Fruit fly (Drosophila melanogaster) whole organism, embryonic: ENCODE measurements around the gene Elp4.

Source experiments
- Antp ChIP-seq: fragments of 200-800 bp; sonication (Bioruptor generic); optimal IDR thresholded peaks from 3 replicates; lab custom pipeline; 2016; ENCODE audit warnings: missing biosample characterization, missing genetic modification characterization
- Bgb ChIP-seq: fragments of 200-800 bp; sonication (Bioruptor generic); IDR thresholded peaks from 2 replicates; pipeline ENCODE4 v1.3.6; 2022; ENCODE audit warnings: missing biosample characterization, missing genetic modification characterization; ENCODE audit not compliant: partially characterized antibody
- CG10147 ChIP-seq: fragments of 200-800 bp; sonication (Bioruptor generic); optimal IDR thresholded peaks from 2 replicates; lab custom pipeline; 2019; ENCODE audit warnings: missing biosample characterization, mild to moderate bottlenecking, missing genetic modification characterization, moderate library complexity
- CG12391 ChIP-seq: fragments of 200-800 bp; sonication (Bioruptor generic); optimal IDR thresholded peaks from 3 replicates; lab custom pipeline; 2018; ENCODE audit warnings: missing biosample characterization, mild to moderate bottlenecking, missing genetic modification characterization, moderate library complexity
- CG13424 ChIP-seq: fragments of 200-800 bp; sonication (Bioruptor generic); optimal IDR thresholded peaks from 2 replicates; lab custom pipeline; 2019; ENCODE audit warnings: missing biosample characterization, mild to moderate bottlenecking, missing genetic modification characterization, moderate library complexity
- CG15479 ChIP-seq: fragments of 200-800 bp; sonication (Bioruptor generic); optimal IDR thresholded peaks from 3 replicates; lab custom pipeline; 2019; ENCODE audit warnings: missing biosample characterization, mild to moderate bottlenecking, missing genetic modification characterization, moderate library complexity
- CG1602 ChIP-seq: fragments of 200-800 bp; sonication (Bioruptor generic); optimal IDR thresholded peaks from 3 replicates; lab custom pipeline; 2016; ENCODE audit warnings: missing biosample characterization, missing genetic modification characterization
- CG18599 ChIP-seq: fragments of 200-800 bp; sonication (Bioruptor generic); optimal IDR thresholded peaks from 3 replicates; lab custom pipeline; 2017; ENCODE audit warnings: missing biosample characterization, missing genetic modification characterization, mild to moderate bottlenecking, moderate library complexity, missing genetic modification reagents
- CG30403 ChIP-seq: fragments of 200-800 bp; sonication (Bioruptor generic); optimal IDR thresholded peaks from 3 replicates; lab custom pipeline; 2016; ENCODE audit warnings: missing biosample characterization, missing genetic modification characterization
- CG30431 ChIP-seq: fragments of 200-800 bp; sonication (Bioruptor generic); optimal IDR thresholded peaks from 2 replicates; lab custom pipeline; 2017; ENCODE audit warnings: missing biosample characterization, missing genetic modification characterization
- CG31224 ChIP-seq: fragments of 200-800 bp; sonication (Bioruptor generic); IDR thresholded peaks from 2 replicates; pipeline ENCODE4 v1.3.6; 2022; ENCODE audit warnings: missing biosample characterization, missing genetic modification characterization
- CG32532 ChIP-seq: fragments of 200-800 bp; sonication (Bioruptor generic); IDR thresholded peaks from 2 replicates; pipeline ENCODE4 v1.3.6; 2022; ENCODE audit warnings: missing biosample characterization, missing genetic modification characterization
- CG34422 ChIP-seq: fragments of 200-800 bp; sonication (Bioruptor generic); IDR thresholded peaks from 3 replicates; pipeline ENCODE4 v1.3.6; 2022; ENCODE audit warnings: missing biosample characterization, missing genetic modification characterization
- CG7357 ChIP-seq: fragments of 200-800 bp; sonication (Bioruptor generic); IDR thresholded peaks from 3 replicates; pipeline ENCODE4 v1.3.6; 2022; ENCODE audit warnings: missing biosample characterization, missing genetic modification characterization
- CG8290 ChIP-seq, 3 experiments: fragments of 200-800 bp; sonication (Bioruptor generic); optimal IDR thresholded peaks; 2 replicates each; lab custom pipeline; 2016 to 2019; ENCODE audit warnings: missing biosample characterization in 3 of 3, missing genetic modification characterization in 3 of 3, mild to moderate bottlenecking in 2 of 3, moderate library complexity in 1 of 3
- CoRest ChIP-seq: fragments of 200-800 bp; sonication (Bioruptor generic); optimal IDR thresholded peaks from 3 replicates; lab custom pipeline; 2018; ENCODE audit warnings: missing biosample characterization, mild to moderate bottlenecking, missing genetic modification characterization, moderate library complexity
- Dp ChIP-seq: fragments of 200-800 bp; sonication (Bioruptor generic); optimal IDR thresholded peaks from 2 replicates; lab custom pipeline; 2018; ENCODE audit warnings: missing biosample characterization, mild to moderate bottlenecking, missing genetic modification characterization, moderate library complexity
- E2f2 ChIP-seq: fragments of 200-800 bp; sonication (Bioruptor generic); IDR thresholded peaks from 2 replicates; pipeline ENCODE4 v1.3.6; 2022; ENCODE audit warnings: missing biosample characterization, missing genetic modification characterization
- Fer3 ChIP-seq: fragments of 200-800 bp; sonication (Bioruptor generic); optimal IDR thresholded peaks from 2 replicates; lab custom pipeline; 2018; ENCODE audit warnings: missing biosample characterization, mild to moderate bottlenecking, missing genetic modification characterization, moderate library complexity
- Gsc ChIP-seq: fragments of 200-800 bp; sonication (Bioruptor generic); IDR thresholded peaks from 2 replicates; pipeline ENCODE4 v1.3.6; 2022; ENCODE audit warnings: missing biosample characterization, missing genetic modification characterization
- HmgD ChIP-seq: fragments of 200-800 bp; sonication (Bioruptor generic); optimal IDR thresholded peaks from 3 replicates; lab custom pipeline; 2016; ENCODE audit warnings: missing biosample characterization, missing genetic modification characterization
- Hmx ChIP-seq: fragments of 200-800 bp; sonication (Bioruptor generic); optimal IDR thresholded peaks from 2 replicates; lab custom pipeline; 2016; ENCODE audit warnings: missing biosample characterization, missing genetic modification characterization
- Hr78 ChIP-seq, 2 experiments: fragments of 200-800 bp in 1 of 2; fragments of >200 bp in 1 of 2; sonication (Bioruptor generic) in 1 of 2; optimal IDR thresholded peaks; 2 replicates each; lab custom pipeline; 2017 to 2019; ENCODE audit warnings: missing biosample characterization in 2 of 2, missing genetic modification characterization in 2 of 2, mild to moderate bottlenecking in 1 of 2, moderate library complexity in 1 of 2
- Kr ChIP-seq: fragments of 200-800 bp; sonication (Bioruptor generic); optimal IDR thresholded peaks from 2 replicates; lab custom pipeline; 2017; ENCODE audit warnings: missing biosample characterization, mild to moderate bottlenecking, missing genetic modification characterization
- MESR4 ChIP-seq: fragments of 200-800 bp; sonication (Bioruptor generic); optimal IDR thresholded peaks from 2 replicates; lab custom pipeline; 2018; ENCODE audit warnings: missing biosample characterization, mild to moderate bottlenecking, missing genetic modification characterization, moderate library complexity
- Nf-YA ChIP-seq: fragments of 200-800 bp; sonication (Bioruptor generic); IDR thresholded peaks from 2 replicates; pipeline ENCODE4 v1.3.6; 2022; ENCODE audit warnings: missing biosample characterization, missing genetic modification characterization
- Optix ChIP-seq: fragments of 200-800 bp; sonication (Bioruptor generic); IDR thresholded peaks from 3 replicates; pipeline ENCODE4 v1.3.6; 2022; ENCODE audit warnings: missing biosample characterization, missing genetic modification characterization
- Pdp1 ChIP-seq, 2 experiments: fragments of 200-800 bp; sonication (Bioruptor generic); optimal IDR thresholded peaks; 3 replicates each; lab custom pipeline; 2016; ENCODE audit warnings: missing biosample characterization in 2 of 2, missing genetic modification characterization in 2 of 2, mild to moderate bottlenecking in 1 of 2, moderate library complexity in 1 of 2
- ash1 ChIP-seq: fragments of 200-800 bp; sonication (Bioruptor generic); optimal IDR thresholded peaks from 2 replicates; lab custom pipeline; 2018; ENCODE audit warnings: missing biosample characterization, mild to moderate bottlenecking, missing genetic modification characterization
- grn ChIP-seq: fragments of 200-800 bp; sonication (Bioruptor generic); optimal IDR thresholded peaks from 3 replicates; lab custom pipeline; 2017; ENCODE audit warnings: missing biosample characterization, missing genetic modification characterization
- hbn ChIP-seq: fragments of 200-800 bp; sonication (Bioruptor generic); IDR thresholded peaks from 2 replicates; pipeline ENCODE4 v1.3.6; 2022; ENCODE audit warnings: missing biosample characterization, missing genetic modification characterization; ENCODE audit not compliant: partially characterized antibody
- hkb ChIP-seq, 2 experiments: fragments of 200-800 bp in 1 of 2; fragments of >200 bp in 1 of 2; sonication (Bioruptor generic) in 1 of 2; IDR thresholded peaks in 1 of 2; optimal IDR thresholded peaks in 1 of 2; 2 replicates each; pipeline versions ENCODE4 v1.3.6 to Lab custom; 2017 to 2022; ENCODE audit warnings: missing biosample characterization in 1 of 2, missing genetic modification characterization in 1 of 2
- maf-S ChIP-seq: fragments of 200-800 bp; sonication (Bioruptor generic); optimal IDR thresholded peaks from 2 replicates; lab custom pipeline; 2016; ENCODE audit warnings: missing biosample characterization, missing genetic modification characterization
- nerfin-2 ChIP-seq: fragments of 200-800 bp; sonication (Bioruptor generic); IDR thresholded peaks from 2 replicates; pipeline ENCODE4 v1.3.6; 2022; ENCODE audit warnings: missing biosample characterization, missing genetic modification characterization; ENCODE audit not compliant: partially characterized antibody
- nom ChIP-seq: fragments of 200-800 bp; sonication (Bioruptor generic); optimal IDR thresholded peaks from 2 replicates; lab custom pipeline; 2017; ENCODE audit warnings: missing biosample characterization, missing genetic modification characterization, mild to moderate bottlenecking, moderate library complexity, missing genetic modification reagents
- onecut ChIP-seq: fragments of 200-800 bp; sonication (Bioruptor generic); IDR thresholded peaks from 2 replicates; pipeline ENCODE4 v1.3.6; 2022; ENCODE audit warnings: missing biosample characterization, missing genetic modification characterization
- phol ChIP-seq: fragments of 200-800 bp; sonication (Bioruptor generic); optimal IDR thresholded peaks from 3 replicates; lab custom pipeline; 2018; ENCODE audit warnings: missing biosample characterization, mild to moderate bottlenecking, missing genetic modification characterization, moderate library complexity
- stc ChIP-seq: fragments of 200-800 bp; sonication (Bioruptor generic); IDR thresholded peaks from 2 replicates; pipeline ENCODE4 v1.3.6; 2022; ENCODE audit warnings: missing biosample characterization, missing genetic modification characterization
- tx ChIP-seq: fragments of 200-800 bp; sonication (Bioruptor generic); optimal IDR thresholded peaks from 2 replicates; lab custom pipeline; 2016; ENCODE audit warnings: missing biosample characterization, missing genetic modification characterization
- z ChIP-seq: fragments of 200-800 bp; sonication (Bioruptor generic); IDR thresholded peaks from 3 replicates; pipeline ENCODE4 v1.3.6; 2022; ENCODE audit warnings: missing biosample characterization, missing genetic modification characterization

Gene Elp4

dm6 chr2L:5532061-5532460 lies 8.1 kb downstream of the Elp4 start, which contains the start of gene Coq6 (continued):
- TF ChIP-seq CG13424 (no peak), nom (GFP tag; lab: Kevin White, UChicago) (no peak), Bgb (peak; percentile 47; the same call in 1 of the 2 replicates), nerfin-2 (GFP tag; lab: Robert Waterston, UW) (no peak), MESR4 (GFP tag; lab: Kevin White, UChicago) (peak; percentile 41), Fer3 (tag; lab: Kevin White, UChicago) (no peak), z (GFP tag; lab: Robert Waterston, UW) (no peak), maf-S (GFP tag; lab: Kevin White, UChicago) (no peak), CG1602 (no peak), CG7357 (GFP tag; lab: Robert Waterston, UW) (no peak), Kr (GFP tag; lab: Kevin White, UChicago) (no peak), Antp (GFP tag; lab: Kevin White, UChicago) (no peak), CG8290 (GFP tag; optimal IDR thresholded peaks at IDR 0.05; lab: Kevin White, UChicago) (no peak), CG8290 (tag; optimal IDR thresholded peaks at IDR 0.05; lab: Kevin White, UChicago) (no peak), onecut (GFP tag; lab: Robert Waterston, UW) (no peak), CG31224 (no peak), grn (GFP tag; lab: Kevin White, UChicago) (no peak), CG32532 (GFP tag; lab: Robert Waterston, UW) (peak; percentile 42; the same call in 1 of the 2 replicates)
- TF ChIP-seq, all 482 proteins: peak for 51

dm6 chr2L:5536658-5537057 lies 12.7 kb downstream of the Elp4 start, which contains the start of gene tomb:
Gene tomb (minus strand): TSS chr2L:5536758.
- no peak for TF ChIP-seq stc
- TF ChIP-seq maf-S (GFP tag; lab: Kevin White, UChicago), result no peak
- TF ChIP-seq CoRest (tag; lab: Kevin White, UChicago), result no peak
- TF ChIP-seq ash1, result no peak
- no peak for TF ChIP-seq CG18599 (GFP tag; lab: Kevin White, UChicago)
- TF ChIP-seq Gsc, result no peak

dm6 chr2L:5537063-5537462 lies 13.1 kb downstream of the Elp4 start:
- TF ChIP-seq phol (tag; lab: Kevin White, UChicago), result no peak
- no peak for TF ChIP-seq Nf-YA (GFP tag; lab: Robert Waterston, UW)
- TF ChIP-seq Dp (GFP tag; lab: Kevin White, UChicago), result peak; percentile 48
- no peak for TF ChIP-seq Hmx (GFP tag; lab: Kevin White, UChicago)
- peak in 1 of 2 experiments; percentile 85 for TF ChIP-seq Pdp1 (GFP tag; optimal IDR thresholded peaks at IDR 0.05; lab: Kevin White, UChicago)
- no peak for TF ChIP-seq CG15479 (GFP tag; lab: Kevin White, UChicago)
- TF ChIP-seq E2f2 (GFP tag; lab: Robert Waterston, UW), result peak; percentile 54
- no peak for TF ChIP-seq CG30403 (GFP tag; lab: Kevin White, UChicago)
- TF ChIP-seq CG10147 (GFP tag; lab: Kevin White, UChicago), result no peak
- TF ChIP-seq Optix (GFP tag; lab: Robert Waterston, UW), result no peak
- no peak for TF ChIP-seq CG30431 (GFP tag; lab: Kevin White, UChicago)
- TF ChIP-seq CG34422 (GFP tag; lab: Robert Waterston, UW), result no peak
- TF ChIP-seq hbn (GFP tag; lab: Robert Waterston, UW), result no peak
- no peak for TF ChIP-seq CG12391
- TF ChIP-seq HmgD (GFP tag; lab: Kevin White, UChicago), result no peak
- TF ChIP-seq hkb (optimal IDR thresholded peaks at IDR 0.05; lab: Kevin White, UChicago), result no peak
- TF ChIP-seq hkb (GFP tag; IDR thresholded peaks at IDR 0.05; lab: Robert Waterston, UW), result no peak
- no peak for TF ChIP-seq tx (GFP tag; lab: Kevin White, UChicago)
- no peak for TF ChIP-seq Hr78 (GFP tag; optimal IDR thresholded peaks at IDR 0.05; lab: Kevin White, UChicago)
